Fruit fly (Drosophila melanogaster) whole organism, embryonic: ENCODE results near the gene CG3815.

Experiments used
- CG17385 ChIP-seq: fragments of 200-800 bp; sonication (Bioruptor generic); optimal IDR thresholded peaks from 3 replicates; lab custom pipeline; 2018; ENCODE audit warnings: missing biosample characterization, mild to moderate bottlenecking, missing genetic modification characterization
- CG8944 ChIP-seq: fragments of 200-800 bp; sonication (Bioruptor generic); optimal IDR thresholded peaks from 3 replicates; lab custom pipeline; 2016; ENCODE audit warnings: missing biosample characterization, missing genetic modification characterization
- H2.0 ChIP-seq: fragments of 200-800 bp; sonication (Bioruptor generic); IDR thresholded peaks from 2 replicates; pipeline ENCODE4 v1.3.6; 2022; ENCODE audit warnings: missing biosample characterization, missing genetic modification characterization
- HLH4C ChIP-seq: fragments of 200-800 bp; sonication (Bioruptor generic); IDR thresholded peaks from 3 replicates; pipeline ENCODE4 v1.3.6; 2022; ENCODE audit warnings: missing biosample characterization, missing genetic modification characterization; ENCODE audit not compliant: partially characterized antibody
- ase ChIP-seq: fragments of 200-800 bp; sonication (Bioruptor generic); IDR thresholded peaks from 3 replicates; pipeline ENCODE4 v1.3.6; 2022; ENCODE audit warnings: missing biosample characterization, missing genetic modification characterization
- croc ChIP-seq: fragments of 200-800 bp; sonication (Bioruptor generic); conservative IDR thresholded peaks from 3 replicates; pipeline ENCODE4 v1.3.6; 2022; ENCODE audit warnings: missing biosample characterization, missing genetic modification characterization
- mirr ChIP-seq: fragments of 200-800 bp; sonication (Bioruptor generic); optimal IDR thresholded peaks from 3 replicates; lab custom pipeline; 2018; ENCODE audit warnings: missing biosample characterization, mild to moderate bottlenecking, missing genetic modification characterization
- psq ChIP-seq: fragments of 200-800 bp; sonication (Bioruptor generic); optimal IDR thresholded peaks from 2 replicates; lab custom pipeline; 2017; ENCODE audit warnings: missing biosample characterization, missing genetic modification characterization
- ranshi ChIP-seq: fragments of 200-800 bp; sonication (Bioruptor generic); IDR thresholded peaks from 2 replicates; pipeline ENCODE4 v1.3.6; 2022; ENCODE audit warnings: missing biosample characterization, missing genetic modification characterization
- ttk ChIP-seq: fragments of 200-800 bp; sonication (Bioruptor generic); IDR thresholded peaks from 2 replicates; pipeline ENCODE4 v2.1.2; 2022; ENCODE audit warnings: missing biosample characterization, missing genetic modification characterization

DNA sequence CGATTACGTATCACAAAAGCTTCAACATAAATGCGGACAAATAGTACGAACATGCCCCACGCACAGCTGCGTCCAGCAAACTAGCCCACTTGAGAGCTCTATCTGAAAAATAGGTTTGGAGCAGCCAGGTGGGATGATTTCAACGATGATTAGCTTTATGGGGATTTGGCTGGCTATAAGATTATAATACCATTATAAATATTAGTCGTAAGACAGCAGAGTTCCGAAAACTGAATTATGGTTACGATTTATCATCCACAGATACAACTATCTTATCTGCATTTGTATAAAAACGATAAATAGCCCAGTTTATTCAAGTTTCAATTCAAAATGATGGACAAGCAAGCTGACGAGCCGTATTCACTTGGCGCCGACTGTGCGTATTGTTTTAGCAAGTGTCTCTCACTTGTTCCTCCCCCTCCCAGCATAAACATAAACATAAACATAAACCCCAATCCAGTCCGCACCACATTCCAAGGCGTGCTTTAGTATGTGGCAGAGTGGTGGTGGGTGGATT lies 31.5 kb upstream of the CG3815 start:
- TF ChIP-seq croc (GFP tag; lab: Robert Waterston, UW) (peak; percentile 42; the same call in 1 of the 3 replicates), psq (GFP tag; lab: Kevin White, UChicago) (no peak), ranshi (GFP tag; lab: Robert Waterston, UW) (peak; percentile 47; the same call in 1 of the 2 replicates), HLH4C (GFP tag; lab: Robert Waterston, UW) (no peak), mirr (peak; percentile 84), CG17385 (GFP tag; lab: Kevin White, UChicago) (peak; percentile 77), H2.0 (GFP tag; lab: Robert Waterston, UW) (peak; percentile 29; the same call in 1 of the 2 replicates), ttk (GFP tag; lab: Robert Waterston, UW) (peak; percentile 43; the same call in 1 of the 2 replicates), ase (peak; percentile 45; the same call in 1 of the 3 replicates), CG8944 (no peak)
